Worm (Caenorhabditis elegans) whole organism, early embryonic: Measurements from ENCODE around the gene F26G1.9.

ENCODE experiments used
- B0310.2 ChIP-seq: sonication (generic microtip); optimal IDR thresholded peaks from 2 replicates; lab custom pipeline; 2016; ENCODE audit warnings: mild to moderate bottlenecking, missing genetic modification characterization, missing compliant biosample characterization
- F13C5.2 ChIP-seq: sonication (generic microtip); optimal IDR thresholded peaks from 2 replicates; lab custom pipeline; 2017; ENCODE audit warnings: mild to moderate bottlenecking, missing genetic modification characterization, inconsistent platforms, missing compliant biosample characterization
- aly-1 ChIP-seq: sonication (generic microtip); optimal IDR thresholded peaks from 2 replicates; lab custom pipeline; 2016; ENCODE audit warnings: missing genetic modification characterization, missing compliant biosample characterization
- ama-1 ChIP-seq: fragments of 150-350 bp; optimal IDR thresholded peaks from 2 replicates; lab custom pipeline; 2014
- ceh-13 ChIP-seq: fragments of 200-800 bp; sonication (Bioruptor generic); optimal IDR thresholded peaks from 2 replicates; lab custom pipeline; 2018; ENCODE audit warnings: mild to moderate bottlenecking, missing genetic modification characterization, missing compliant biosample characterization
- ceh-36 ChIP-seq: sonication (generic microtip); optimal IDR thresholded peaks from 2 replicates; lab custom pipeline; 2016; ENCODE audit warnings: missing genetic modification characterization, inconsistent platforms, missing compliant biosample characterization
- ets-7 ChIP-seq: sonication (generic microtip); optimal IDR thresholded peaks from 2 replicates; lab custom pipeline; 2016; ENCODE audit warnings: missing genotype, missing genetic modification characterization, missing compliant biosample characterization
- flt-1 ChIP-seq: fragments of 200-800 bp; sonication (Bioruptor generic); IDR thresholded peaks from 2 replicates; pipeline ENCODE4 v1.3.6; 2022; ENCODE audit warnings: missing genetic modification characterization, missing compliant biosample characterization
- hmbx-1 ChIP-seq: sonication (generic microtip); optimal IDR thresholded peaks from 2 replicates; lab custom pipeline; 2016; ENCODE audit warnings: mild to moderate bottlenecking, missing genetic modification characterization, missing compliant biosample characterization
- hmg-4 ChIP-seq: fragments of 200-800 bp; sonication (Bioruptor generic); optimal IDR thresholded peaks from 2 replicates; lab custom pipeline; 2018; ENCODE audit warnings: mild to moderate bottlenecking, missing genetic modification characterization, missing compliant biosample characterization
- hnd-1 ChIP-seq: sonication (generic microtip); optimal IDR thresholded peaks from 2 replicates; lab custom pipeline; 2016; ENCODE audit warnings: missing genetic modification characterization, missing compliant biosample characterization
- pes-1 ChIP-seq: fragments of 200-800 bp; sonication (Bioruptor generic); IDR thresholded peaks from 2 replicates; pipeline ENCODE4 v1.3.6; 2022; ENCODE audit warnings: missing genetic modification reagents, missing genetic modification characterization, missing compliant biosample characterization
- scrt-1 ChIP-seq: fragments of 200-800 bp; sonication (Bioruptor generic); IDR thresholded peaks from 2 replicates; pipeline ENCODE4 v1.3.6; 2022; ENCODE audit warnings: missing genetic modification characterization, missing compliant biosample characterization
- sea-1 ChIP-seq: fragments of 200-800 bp; sonication (Bioruptor generic); conservative IDR thresholded peaks from 2 replicates; pipeline ENCODE4 v1.3.6; 2022; ENCODE audit warnings: missing genetic modification characterization, missing compliant biosample characterization
- tbx-11 ChIP-seq: fragments of 200-800 bp; sonication (Bioruptor generic); IDR thresholded peaks from 2 replicates; pipeline ENCODE4 v1.3.6; 2022; ENCODE audit warnings: missing genetic modification characterization, missing compliant biosample characterization
- tbx-37 ChIP-seq: fragments of 200-800 bp; sonication (Bioruptor generic); conservative IDR thresholded peaks from 2 replicates; pipeline ENCODE4 v1.3.6; 2022; ENCODE audit warnings: missing genetic modification reagents, missing genetic modification characterization, missing compliant biosample characterization
- tra-4 ChIP-seq: sonication (generic microtip); optimal IDR thresholded peaks from 2 replicates; lab custom pipeline; 2017; ENCODE audit warnings: missing genetic modification characterization, missing compliant biosample characterization

F26G1.9 gene

ce11 chrII:4761020-4761419, 12.8 kb downstream of the F26G1.9 start:
- TF ChIP-seq B0310.2 (no peak), hmbx-1 (no peak), ceh-13 (GFP tag; lab: Kevin White, UChicago) (no peak), tbx-37 (GFP tag; lab: Robert Waterston, UW) (no peak), ceh-36 (no peak), tra-4 (tag; lab: Kevin White, UChicago) (no peak), pes-1 (no peak), scrt-1 (GFP tag; lab: Robert Waterston, UW) (no peak), flt-1 (GFP tag; lab: Robert Waterston, UW) (no peak), tbx-11 (GFP tag; lab: Robert Waterston, UW) (no peak), hnd-1 (tag; lab: Kevin White, UChicago) (no peak), F13C5.2 (no peak), aly-1 (tag; lab: Kevin White, UChicago) (no peak), sea-1 (GFP tag; lab: Robert Waterston, UW) (no peak), ets-7 (tag; lab: Kevin White, UChicago) (no peak), ama-1 (lab: Kevin White, UChicago) (no peak), hmg-4 (GFP tag; lab: Kevin White, UChicago) (no peak)

ce11 chrII:4759835-4760234, 14.0 kb downstream of the F26G1.9 start:
- no peak for TF ChIP-seq ets-7 (tag; lab: Kevin White, UChicago)
- TF ChIP-seq tbx-37 (GFP tag; lab: Robert Waterston, UW) = no peak
- TF ChIP-seq hnd-1 (tag; lab: Kevin White, UChicago) = no peak
- no peak for TF ChIP-seq scrt-1 (GFP tag; lab: Robert Waterston, UW)
- no peak for TF ChIP-seq ceh-36
- no peak for TF ChIP-seq ceh-13 (GFP tag; lab: Kevin White, UChicago)
- no peak for TF ChIP-seq hmg-4 (GFP tag; lab: Kevin White, UChicago)
- no peak for TF ChIP-seq ama-1 (lab: Kevin White, UChicago)
- no peak for TF ChIP-seq tbx-11 (GFP tag; lab: Robert Waterston, UW)
- no peak for TF ChIP-seq hmbx-1

ce11 chrII:4758462-4758861, 15.3 kb downstream of the F26G1.9 start, which contains the start of gene F26G1.3:
Gene F26G1.3 (plus strand): TSS chrII:4758762.
- no peak for TF ChIP-seq ceh-13 (GFP tag; lab: Kevin White, UChicago)
- TF ChIP-seq sea-1 (GFP tag; lab: Robert Waterston, UW) = no peak
- no peak for TF ChIP-seq hmg-4 (GFP tag; lab: Kevin White, UChicago)

- TF ChIP-seq pes-1 (no peak), tbx-11 (GFP tag; lab: Robert Waterston, UW) (no peak), flt-1 (GFP tag; lab: Robert Waterston, UW) (no peak), ama-1 (lab: Kevin White, UChicago) (no peak), ceh-36 (no peak)
These were observed 17.0 kb downstream of the F26G1.9 start, which contains the start of gene C27D9.2 for ce11 chrII:4756751-4757150. Gene C27D9.2 (minus strand): TSS chrII:4756851.

- TF ChIP-seq tra-4 (tag; lab: Kevin White, UChicago) = no peak
- TF ChIP-seq ets-7 (tag; lab: Kevin White, UChicago) = no peak
- TF ChIP-seq scrt-1 (GFP tag; lab: Robert Waterston, UW) = no peak
- TF ChIP-seq sea-1 (GFP tag; lab: Robert Waterston, UW) = no peak
- TF ChIP-seq ama-1 (lab: Kevin White, UChicago) = no peak
- TF ChIP-seq hnd-1 (tag; lab: Kevin White, UChicago) = no peak
- no peak for TF ChIP-seq hmbx-1
- no peak for TF ChIP-seq F13C5.2
- TF ChIP-seq tbx-37 (GFP tag; lab: Robert Waterston, UW) = no peak
These were observed 18.1 kb downstream of the F26G1.9 start for ce11 chrII:4755654-4756053.

ce11 chrII:4753133-4753532, 20.7 kb downstream of the F26G1.9 start, which contains the start of gene C27D9.1:
Gene C27D9.1 (plus strand): TSS chrII:4753413.
- TF ChIP-seq hmg-4 (GFP tag; lab: Kevin White, UChicago) = no peak
- TF ChIP-seq B0310.2 = no peak
- TF ChIP-seq ama-1 (lab: Kevin White, UChicago) = no peak
- no peak for TF ChIP-seq pes-1
- no peak for TF ChIP-seq tbx-37 (GFP tag; lab: Robert Waterston, UW)
- TF ChIP-seq tra-4 (tag; lab: Kevin White, UChicago) = no peak

ce11 chrII:4752257-4752728, 21.5 kb downstream of the F26G1.9 start, which contains the start of gene F41C3.1:
Gene F41C3.1 (plus strand): TSS chrII:4752307.
- no peak for TF ChIP-seq hmg-4 (GFP tag; lab: Kevin White, UChicago)
- TF ChIP-seq tra-4 (tag; lab: Kevin White, UChicago) = no peak
- TF ChIP-seq tbx-37 (GFP tag; lab: Robert Waterston, UW) = no peak
- TF ChIP-seq ets-7 (tag; lab: Kevin White, UChicago) = no peak
- no peak for TF ChIP-seq tbx-11 (GFP tag; lab: Robert Waterston, UW)
- no peak for TF ChIP-seq scrt-1 (GFP tag; lab: Robert Waterston, UW)
- no peak for TF ChIP-seq ceh-13 (GFP tag; lab: Kevin White, UChicago)
- no peak for TF ChIP-seq sea-1 (GFP tag; lab: Robert Waterston, UW)
- TF ChIP-seq flt-1 (GFP tag; lab: Robert Waterston, UW) = no peak
- no peak for TF ChIP-seq aly-1 (tag; lab: Kevin White, UChicago)
- TF ChIP-seq ceh-36 = no peak

- TF ChIP-seq B0310.2 = no peak
- TF ChIP-seq aly-1 (tag; lab: Kevin White, UChicago) = no peak
- TF ChIP-seq ets-7 (tag; lab: Kevin White, UChicago) = no peak
- no peak for TF ChIP-seq ceh-36
These were observed 24.2 kb downstream of the F26G1.9 start, which contains the start of gene F41C3.2 for ce11 chrII:4749581-4749980. Gene F41C3.2 (plus strand): TSS chrII:4749968.
